Fruit fly (Drosophila melanogaster) Kc167 (cell line): ENCODE measurements around the gene LPCAT.

Source experiments
- h ChIP-seq: fragments of >200 bp; optimal IDR thresholded peaks from 3 replicates; lab custom pipeline; 2018; ENCODE audit warnings: missing external identifiers
- insv ChIP-seq: fragments of >200 bp; optimal IDR thresholded peaks from 3 replicates; lab custom pipeline; 2018; ENCODE audit warnings: missing external identifiers

dm6 chrX:9585359-9586002 lies 5.7 kb upstream of the LPCAT start, which contains the start of gene Hex-A:
- TF ChIP-seq insv (lab: Kevin White, UChicago) (no peak), h (lab: Kevin White, UChicago) (no peak)
